Worm (Caenorhabditis elegans): ENCODE data around the gene Y57G11B.8.
A peak's percentile ranks its signal among the peaks of the same experiment; 100 is the strongest.

Gene Y57G11B.8

DNA sequence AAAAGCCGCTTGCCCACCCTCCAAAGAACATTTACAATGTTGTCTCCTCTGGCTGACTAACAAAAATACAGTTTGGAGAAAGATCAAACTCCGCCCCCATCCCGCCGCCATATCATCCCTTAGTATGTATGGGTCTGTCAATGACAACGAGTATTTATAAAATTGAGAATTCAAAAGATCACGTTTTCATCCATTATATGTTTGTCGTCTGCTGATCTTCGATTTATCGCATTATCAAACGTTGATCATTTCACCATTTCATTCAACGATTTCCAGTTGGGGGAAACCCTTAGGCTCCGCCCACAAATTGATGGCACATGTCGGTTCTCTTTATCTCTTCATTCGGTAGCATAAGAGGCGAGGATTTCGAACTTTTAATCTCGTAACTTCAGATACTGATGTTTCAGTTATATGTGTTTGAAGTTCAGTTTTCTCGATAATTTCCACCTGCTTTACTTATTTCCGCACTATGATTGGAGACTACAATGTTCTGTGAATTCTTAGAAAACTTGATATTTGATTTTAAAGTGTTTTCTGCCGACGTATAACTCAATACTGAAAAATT lies 35.8 kb upstream of the Y57G11B.8 start (continued):
- TF ChIP-seq snpc-1.2 (GFP tag; IDR thresholded peaks at IDR 0.05) (no peak), lin-29 (GFP tag; IDR thresholded peaks at IDR 0.05) (no peak), nhr-48 (tag; optimal IDR thresholded peaks at IDR 0.05) (peak; percentile 58), gei-8 (GFP tag; optimal IDR thresholded peaks at IDR 0.05) (no peak), duxl-1 (tag; optimal IDR thresholded peaks at IDR 0.05; ENCODE audit: poor library complexity) (no peak), Y5F2A.4 (GFP tag; optimal IDR thresholded peaks at IDR 0.05) (no peak), rbr-2 (tag; optimal IDR thresholded peaks at IDR 0.05) (no peak), aly-2 (tag; optimal IDR thresholded peaks at IDR 0.05) (no peak), madf-5 (GFP tag; IDR thresholded peaks at IDR 0.05) (no peak), ceh-20 (GFP tag; IDR thresholded peaks at IDR 0.05) (no peak), mxl-3 (GFP tag; optimal IDR thresholded peaks at IDR 0.05) (peak; percentile 61), F26F4.8 (GFP tag; conservative IDR thresholded peaks at IDR 0.05) (no peak), lir-3 (tag; optimal IDR thresholded peaks at IDR 0.05) (no peak), R02D3.7 (tag; optimal IDR thresholded peaks at IDR 0.05) (no peak), daf-8 (GFP tag; IDR thresholded peaks at IDR 0.05) (no peak), D1046.2 (GFP tag; IDR thresholded peaks at IDR 0.05) (no peak), jun-1 (tag; optimal IDR thresholded peaks at IDR 0.05) (no peak), aha-1 (tag) (no peak), nhr-111 (GFP tag; optimal IDR thresholded peaks at IDR 0.05) (no peak), nhr-42 (GFP tag; IDR thresholded peaks at IDR 0.05) (no peak), nhr-41 (GFP tag; IDR thresholded peaks at IDR 0.05) (no peak), egl-43 (GFP tag; IDR thresholded peaks at IDR 0.05) (no peak), daf-19 (GFP tag; conservative IDR thresholded peaks at IDR 0.05) (no peak), ama-1 (optimal IDR thresholded peaks at IDR 0.05) (peak; percentile 11), tra-1 (GFP tag; IDR thresholded peaks at IDR 0.05) (0 out of 2 replicates have a peak, but pooled peaks have one; percentile 5), mdt-29 (GFP tag; IDR thresholded peaks at IDR 0.05) (no peak), nhr-28 (tag; optimal IDR thresholded peaks at IDR 0.05) (peak; percentile 70)

DNA sequence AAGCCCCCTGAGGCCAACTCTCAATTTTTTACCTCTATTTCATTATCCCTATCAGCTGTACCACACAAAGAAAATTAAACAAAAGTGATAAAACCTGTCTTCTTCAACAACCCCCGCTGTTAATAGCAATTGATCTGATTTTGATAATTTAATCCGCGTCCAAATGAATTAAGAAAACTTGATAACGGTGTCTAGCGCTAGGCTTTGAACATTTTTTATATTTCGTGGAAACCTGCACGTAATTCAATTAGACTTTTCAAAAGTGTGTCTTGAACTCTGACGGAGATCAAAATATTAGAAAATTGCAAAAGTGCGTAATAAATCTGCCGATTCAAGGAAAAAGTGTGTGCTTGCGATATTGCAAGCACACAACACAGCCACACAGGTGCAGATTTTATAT lies 34.9 kb upstream of the Y57G11B.8 start:
- peak; percentile 33 for TF ChIP-seq nhr-11 (tag; optimal IDR thresholded peaks at IDR 0.05)
- TF ChIP-seq nhr-42 (GFP tag; IDR thresholded peaks at IDR 0.05) = no peak
- TF ChIP-seq snpc-1.2 (GFP tag; IDR thresholded peaks at IDR 0.05) = no peak
- TF ChIP-seq unc-62 (GFP tag; optimal IDR thresholded peaks at IDR 0.05 in 1 of 2) = peak in 1 of 2 experiments; percentile 71
- TF ChIP-seq unc-62 (tag; optimal IDR thresholded peaks at IDR 0.05) = no peak
- peak; percentile 64 for TF ChIP-seq aha-1 (tag)

DNA sequence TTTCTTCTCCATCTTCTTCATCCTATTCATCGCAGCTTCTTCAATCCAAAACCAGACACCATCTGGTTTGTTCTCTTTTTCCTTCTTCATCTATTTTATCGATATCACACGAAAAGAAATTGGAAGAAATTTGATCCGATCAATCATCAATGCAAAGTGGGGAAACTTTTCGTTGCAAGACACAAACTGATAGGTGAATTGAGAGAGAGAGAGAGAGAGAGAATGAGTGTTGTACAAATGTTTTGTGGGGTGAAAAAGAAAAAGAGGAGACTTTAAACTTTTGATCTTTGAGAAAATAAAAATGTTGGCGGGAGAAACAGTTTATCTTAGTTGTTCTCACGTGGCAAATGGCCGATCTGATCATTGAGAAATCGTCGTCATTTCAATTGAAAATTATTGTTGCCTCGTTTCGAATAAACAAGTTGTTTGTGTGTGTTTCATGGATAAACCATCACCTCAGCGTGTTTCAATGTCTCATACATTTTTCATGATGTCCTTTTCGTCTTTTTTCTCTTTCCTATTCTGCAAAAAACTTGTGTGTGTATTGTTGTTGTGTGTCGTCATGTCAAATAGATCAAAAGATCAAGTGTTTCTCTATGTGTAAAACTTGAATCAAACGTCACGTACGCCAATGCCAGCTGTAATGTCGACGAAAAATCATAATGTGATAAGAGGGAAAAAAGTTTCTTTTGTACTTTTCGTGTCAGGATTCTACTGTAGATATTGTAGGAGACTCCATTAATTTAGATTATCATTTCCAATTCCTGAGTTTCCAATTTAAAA lies 34.2 kb upstream of the Y57G11B.8 start:
- TF ChIP-seq spr-3 (GFP tag; optimal IDR thresholded peaks at IDR 0.05) = no peak
- TF ChIP-seq F49E8.2 (tag; optimal IDR thresholded peaks at IDR 0.05; ENCODE audit: borderline replicate concordance) = no peak
- no peak for TF ChIP-seq snpc-4 (tag; optimal IDR thresholded peaks at IDR 0.05)
- TF ChIP-seq nhr-77 (tag; optimal IDR thresholded peaks at IDR 0.05) = peak; percentile 51
- TF ChIP-seq nhr-42 (GFP tag; IDR thresholded peaks at IDR 0.05) = no peak
- no peak for TF ChIP-seq egl-43 (GFP tag; IDR thresholded peaks at IDR 0.05)
- TF ChIP-seq ztf-7 (tag; optimal IDR thresholded peaks at IDR 0.05) = peak; percentile 45
- TF ChIP-seq Y5F2A.4 (GFP tag; optimal IDR thresholded peaks at IDR 0.05) = no peak
- TF ChIP-seq mdl-1 (tag; optimal IDR thresholded peaks at IDR 0.05) = peak; percentile 39 to 67
- TF ChIP-seq ceh-28 (tag; optimal IDR thresholded peaks at IDR 0.05) = no peak
- TF ChIP-seq nhr-25 (tag; optimal IDR thresholded peaks at IDR 0.05; ENCODE audit: borderline replicate concordance, insufficient read depth) = no peak
- no peak for TF ChIP-seq F10B5.3 (tag; optimal IDR thresholded peaks at IDR 0.05)
- TF ChIP-seq lin-39 (tag; optimal IDR thresholded peaks at IDR 0.05) = no peak
- peak in 1 of 2 experiments; percentile 96 for TF ChIP-seq unc-62 (GFP tag; optimal IDR thresholded peaks at IDR 0.05 in 1 of 2)
- TF ChIP-seq unc-62 (tag; optimal IDR thresholded peaks at IDR 0.05) = no peak
- TF ChIP-seq T20F7.1 (GFP tag; optimal IDR thresholded peaks at IDR 0.05) = no peak
- TF ChIP-seq mes-2 (tag; optimal IDR thresholded peaks at IDR 0.05; ENCODE audit: poor library complexity, severe bottlenecking) = peak; percentile 46
- TF ChIP-seq fkh-10 (GFP tag; optimal IDR thresholded peaks at IDR 0.05) = no peak
- TF ChIP-seq ama-1 (optimal IDR thresholded peaks at IDR 0.05) = no peak
- peak; percentile 31 for TF ChIP-seq nhr-76 (tag; optimal IDR thresholded peaks at IDR 0.05)
- TF ChIP-seq lsy-2 (tag; optimal IDR thresholded peaks at IDR 0.05) = peak; percentile 22 to 33
- TF ChIP-seq gei-8 (GFP tag; optimal IDR thresholded peaks at IDR 0.05) = peak; percentile 33
- peak; percentile 67 for TF ChIP-seq dve-1 (tag; optimal IDR thresholded peaks at IDR 0.05; ENCODE audit: insufficient read depth)
- TF ChIP-seq lin-15B (tag; optimal IDR thresholded peaks at IDR 0.05) = no peak

Data from whole organism, L4 larva.